Fruit fly (Drosophila melanogaster): ENCODE data around the gene Hyls1.
A peak's percentile ranks its signal among the peaks of the same experiment; 100 is the strongest.

Hyls1 gene

dm6 chr2L:16307026-16307703 is 45.3 kb downstream of the Hyls1 start, which contains the start of the genes CG5861 and Syx5 (continued):
- TF ChIP-seq Sin3A (optimal IDR thresholded peaks at IDR 0.05): peak; percentile 0
- TF ChIP-seq lmd (GFP tag; IDR thresholded peaks at IDR 0.05): peak; percentile 52; the same call in 1 of the 2 replicates
- TF ChIP-seq Bgb (GFP tag; IDR thresholded peaks at IDR 0.05; ENCODE audit: partially characterized antibody): peak; percentile 83
- TF ChIP-seq CG1832 (GFP tag; optimal IDR thresholded peaks at IDR 0.05): no peak
- TF ChIP-seq CG6813 (GFP tag; optimal IDR thresholded peaks at IDR 0.05): no peak
- TF ChIP-seq h (optimal IDR thresholded peaks at IDR 0.05): no peak
- peak; percentile 38 for TF ChIP-seq BtbVII (GFP tag; optimal IDR thresholded peaks at IDR 0.05)
- peak; percentile 99 for TF ChIP-seq CG2116 (GFP tag; optimal IDR thresholded peaks at IDR 0.05)
- TF ChIP-seq Dek (tag; optimal IDR thresholded peaks at IDR 0.05): no peak
- TF ChIP-seq CG12744 (GFP tag; optimal IDR thresholded peaks at IDR 0.05): no peak
- TF ChIP-seq CG11085 (GFP tag; IDR thresholded peaks at IDR 0.05): peak; percentile 64
- peak; percentile 80 for TF ChIP-seq CG10147 (GFP tag; optimal IDR thresholded peaks at IDR 0.05)
- no peak for TF ChIP-seq gt (GFP tag; IDR thresholded peaks at IDR 0.05)
- no peak for TF ChIP-seq Elba2 (GFP tag; optimal IDR thresholded peaks at IDR 0.05)
- TF ChIP-seq CG4820 (GFP tag; optimal IDR thresholded peaks at IDR 0.05): peak; percentile 17
- TF ChIP-seq Chrac-16 (GFP tag; optimal IDR thresholded peaks at IDR 0.05): peak; percentile 32
- no peak for TF ChIP-seq HLHmδ (GFP tag; optimal IDR thresholded peaks at IDR 0.05)
- no peak for TF ChIP-seq Oli (tag; optimal IDR thresholded peaks at IDR 0.05)
- no peak for TF ChIP-seq jumu (GFP tag; optimal IDR thresholded peaks at IDR 0.05)
- no peak for TF ChIP-seq D (optimal IDR thresholded peaks at IDR 0.05)
- TF ChIP-seq D (GFP tag; optimal IDR thresholded peaks at IDR 0.05): no peak
- TF ChIP-seq dpn (GFP tag; optimal IDR thresholded peaks at IDR 0.05): peak in 1 of 2 experiments; percentile 72
- peak; percentile 65 for TF ChIP-seq Hr3 (GFP tag; optimal IDR thresholded peaks at IDR 0.05)
- peak; percentile 30 for TF ChIP-seq Hsf (GFP tag; optimal IDR thresholded peaks at IDR 0.05)
- TF ChIP-seq CG13424 (tag; optimal IDR thresholded peaks at IDR 0.05): peak; percentile 68
- TF ChIP-seq CG9437 (GFP tag; optimal IDR thresholded peaks at IDR 0.05): peak; percentile 7
- TF ChIP-seq CG7928 (GFP tag; optimal IDR thresholded peaks at IDR 0.05): peak; percentile 86
- TF ChIP-seq HLH3B (GFP tag; IDR thresholded peaks at IDR 0.05): peak; percentile 40; the same call in 1 of the 2 replicates
- TF ChIP-seq CG4424 (GFP tag; optimal IDR thresholded peaks at IDR 0.05): peak; percentile 53
- peak; percentile 29 for TF ChIP-seq CG18764 (GFP tag; optimal IDR thresholded peaks at IDR 0.05)
- peak; percentile 38 for TF ChIP-seq CG12299 (tag; optimal IDR thresholded peaks at IDR 0.05)
- peak; percentile 67 for TF ChIP-seq stwl (tag; optimal IDR thresholded peaks at IDR 0.05)
- TF ChIP-seq CTCF (GFP tag; optimal IDR thresholded peaks at IDR 0.05): peak; percentile 25
- no peak for TF ChIP-seq pho (GFP tag; optimal IDR thresholded peaks at IDR 0.05)
- no peak for TF ChIP-seq gfzf (GFP tag; optimal IDR thresholded peaks at IDR 0.05)
- peak; percentile 73 for TF ChIP-seq zen (tag; optimal IDR thresholded peaks at IDR 0.05)
- TF ChIP-seq abd-A (tag; optimal IDR thresholded peaks at IDR 0.05): no peak
- TF ChIP-seq ranshi (GFP tag; IDR thresholded peaks at IDR 0.05): peak; percentile 52; the same call in 1 of the 2 replicates
- no peak for TF ChIP-seq Sox102F (GFP tag; optimal IDR thresholded peaks at IDR 0.05)
- 0 out of 3 replicates have a peak, but pooled peaks have one; percentile 43 for TF ChIP-seq CG34422 (GFP tag; IDR thresholded peaks at IDR 0.05)
- peak; percentile 78; the same call in 1 of the 2 replicates for TF ChIP-seq ato (GFP tag; IDR thresholded peaks at IDR 0.05; ENCODE audit: partially characterized antibody)
- peak; percentile 18 for TF ChIP-seq CG2202 (tag; optimal IDR thresholded peaks at IDR 0.05)
- TF ChIP-seq sug (tag; optimal IDR thresholded peaks at IDR 0.05): peak; percentile 81
- peak; percentile 35 for TF ChIP-seq Dp (GFP tag; optimal IDR thresholded peaks at IDR 0.05)
- TF ChIP-seq CG16813 (GFP tag; IDR thresholded peaks at IDR 0.05; ENCODE audit: partially characterized antibody): peak; percentile 87
- no peak for TF ChIP-seq CG30431 (GFP tag; optimal IDR thresholded peaks at IDR 0.05)
- TF ChIP-seq CG8089 (GFP tag; optimal IDR thresholded peaks at IDR 0.05): no peak
- TF ChIP-seq tap (tag; optimal IDR thresholded peaks at IDR 0.05): peak; percentile 57
- TF ChIP-seq schlank (tag; optimal IDR thresholded peaks at IDR 0.05): no peak
- no peak for TF ChIP-seq Blimp-1 (GFP tag; optimal IDR thresholded peaks at IDR 0.05)
- no peak for TF ChIP-seq emc (GFP tag; optimal IDR thresholded peaks at IDR 0.05)
